Fruit fly (Drosophila melanogaster) whole organism, embryonic: ENCODE results near the gene Sr-CI.

ENCODE experiments used
- Atf-2 ChIP-seq: fragments of 200-800 bp; sonication (Bioruptor generic); optimal IDR thresholded peaks from 2 replicates; lab custom pipeline; 2016; ENCODE audit warnings: missing biosample characterization, missing genetic modification characterization
- Atf3 ChIP-seq: fragments of 200-800 bp; sonication (Bioruptor generic); optimal IDR thresholded peaks from 3 replicates; lab custom pipeline; 2016; ENCODE audit warnings: missing biosample characterization, missing genetic modification characterization
- BEAF-32 ChIP-seq: fragments of 200-800 bp; sonication (Bioruptor generic); optimal IDR thresholded peaks from 3 replicates; lab custom pipeline; 2017; ENCODE audit warnings: missing biosample characterization, missing genetic modification characterization, mild to moderate bottlenecking, moderate library complexity, missing genetic modification reagents
- Bgb ChIP-seq: fragments of 200-800 bp; sonication (Bioruptor generic); IDR thresholded peaks from 2 replicates; pipeline ENCODE4 v1.3.6; 2022; ENCODE audit warnings: missing biosample characterization, missing genetic modification characterization; ENCODE audit not compliant: partially characterized antibody
- CG10462 ChIP-seq: fragments of 200-800 bp; sonication (Bioruptor generic); optimal IDR thresholded peaks from 2 replicates; lab custom pipeline; 2016; ENCODE audit warnings: missing biosample characterization, missing genetic modification characterization
- CG1233 ChIP-seq: fragments of 200-800 bp; sonication (Bioruptor generic); optimal IDR thresholded peaks from 4 replicates; lab custom pipeline; 2018; ENCODE audit warnings: missing biosample characterization, mild to moderate bottlenecking, missing genetic modification characterization
- CG12659 ChIP-seq: fragments of 200-800 bp; sonication (Bioruptor generic); optimal IDR thresholded peaks from 3 replicates; lab custom pipeline; 2017; ENCODE audit warnings: mild to moderate bottlenecking, missing biosample characterization, missing genetic modification reagents, missing genetic modification characterization
- CG12942 ChIP-seq: fragments of 200-800 bp; sonication (Bioruptor generic); optimal IDR thresholded peaks from 3 replicates; lab custom pipeline; 2016; ENCODE audit warnings: missing biosample characterization, missing genetic modification characterization
- CG13424 ChIP-seq: fragments of 200-800 bp; sonication (Bioruptor generic); optimal IDR thresholded peaks from 2 replicates; lab custom pipeline; 2019; ENCODE audit warnings: missing biosample characterization, mild to moderate bottlenecking, missing genetic modification characterization, moderate library complexity
- CG15601 ChIP-seq: fragments of 200-800 bp; sonication (Bioruptor generic); optimal IDR thresholded peaks from 3 replicates; lab custom pipeline; 2019; ENCODE audit warnings: missing biosample characterization, mild to moderate bottlenecking, missing genetic modification characterization, moderate library complexity
- CG15696 ChIP-seq: fragments of 200-800 bp; sonication (Bioruptor generic); optimal IDR thresholded peaks from 2 replicates; lab custom pipeline; 2019; ENCODE audit warnings: missing biosample characterization, mild to moderate bottlenecking, missing genetic modification characterization, moderate library complexity
- CG1647 ChIP-seq: fragments of 200-800 bp; sonication (Bioruptor generic); optimal IDR thresholded peaks from 3 replicates; lab custom pipeline; 2016; ENCODE audit warnings: missing biosample characterization, missing genetic modification characterization
- CG17912 ChIP-seq: fragments of 200-800 bp; sonication (Bioruptor generic); optimal IDR thresholded peaks from 2 replicates; lab custom pipeline; 2018; ENCODE audit warnings: missing biosample characterization, mild to moderate bottlenecking, missing genetic modification characterization
- CG2199 ChIP-seq: fragments of 200-800 bp; sonication (Bioruptor generic); IDR thresholded peaks from 3 replicates; pipeline ENCODE4 v1.3.6; 2022; ENCODE audit warnings: missing biosample characterization, missing genetic modification characterization
- CG3065 ChIP-seq: fragments of 200-800 bp; sonication (Bioruptor generic); optimal IDR thresholded peaks from 2 replicates; lab custom pipeline; 2016; ENCODE audit warnings: missing biosample characterization, missing genetic modification characterization
- CG3163 ChIP-seq: fragments of 200-800 bp; sonication (Bioruptor generic); optimal IDR thresholded peaks from 3 replicates; lab custom pipeline; 2016; ENCODE audit warnings: missing biosample characterization, missing genetic modification characterization
- CG3726 ChIP-seq: fragments of 200-800 bp; sonication (Bioruptor generic); IDR thresholded peaks from 3 replicates; pipeline ENCODE4, ENCODE4 v1.3.6; 2022; ENCODE audit warnings: missing biosample characterization, missing genetic modification characterization
- CG4360 ChIP-seq: fragments of 200-800 bp; sonication (Bioruptor generic); IDR thresholded peaks from 2 replicates; pipeline ENCODE4 v1.3.6; 2022; ENCODE audit warnings: missing biosample characterization, missing genetic modification characterization
- CG4707 ChIP-seq: fragments of 200-800 bp; sonication (Bioruptor generic); optimal IDR thresholded peaks from 2 replicates; lab custom pipeline; 2018; ENCODE audit warnings: missing biosample characterization, mild to moderate bottlenecking, missing genetic modification characterization, moderate library complexity
- CG7271 ChIP-seq: fragments of 200-800 bp; sonication (Bioruptor generic); optimal IDR thresholded peaks from 2 replicates; lab custom pipeline; 2018; ENCODE audit warnings: missing biosample characterization, mild to moderate bottlenecking, missing genetic modification characterization, moderate library complexity
- CG8359 ChIP-seq: fragments of 200-800 bp; sonication (Bioruptor generic); optimal IDR thresholded peaks from 2 replicates; lab custom pipeline; 2017; ENCODE audit warnings: missing biosample characterization, mild to moderate bottlenecking, missing genetic modification characterization, borderline replicate concordance
- CG9932 ChIP-seq: fragments of 200-800 bp; sonication (Bioruptor generic); IDR thresholded peaks from 2 replicates; pipeline ENCODE4 v1.3.6; 2022; ENCODE audit warnings: missing biosample characterization, missing genetic modification characterization
- Dp ChIP-seq: fragments of 200-800 bp; sonication (Bioruptor generic); optimal IDR thresholded peaks from 2 replicates; lab custom pipeline; 2018; ENCODE audit warnings: missing biosample characterization, mild to moderate bottlenecking, missing genetic modification characterization, moderate library complexity
- Fer2 ChIP-seq: fragments of 200-800 bp; sonication (Bioruptor generic); optimal IDR thresholded peaks from 2 replicates; lab custom pipeline; 2018; ENCODE audit warnings: missing biosample characterization, mild to moderate bottlenecking, missing genetic modification characterization, moderate library complexity
- H15 ChIP-seq: fragments of 200-800 bp; sonication (Bioruptor generic); IDR thresholded peaks from 3 replicates; pipeline ENCODE4 v1.3.6; 2022; ENCODE audit warnings: missing biosample characterization, missing genetic modification characterization
- HLHmδ ChIP-seq: fragments of 200-800 bp; sonication (Bioruptor generic); optimal IDR thresholded peaks from 2 replicates; lab custom pipeline; 2018; ENCODE audit warnings: missing biosample characterization, mild to moderate bottlenecking, missing genetic modification characterization, moderate library complexity
- Hr78 ChIP-seq, 2 experiments: fragments of 200-800 bp in 1 of 2; fragments of >200 bp in 1 of 2; sonication (Bioruptor generic) in 1 of 2; optimal IDR thresholded peaks; 2 replicates each; lab custom pipeline; 2017 to 2019; ENCODE audit warnings: missing biosample characterization in 2 of 2, missing genetic modification characterization in 2 of 2, mild to moderate bottlenecking in 1 of 2, moderate library complexity in 1 of 2
- Jarid2 ChIP-seq: fragments of 200-800 bp; sonication (Bioruptor generic); optimal IDR thresholded peaks from 3 replicates; lab custom pipeline; 2017; ENCODE audit warnings: mild to moderate bottlenecking, missing biosample characterization, missing genetic modification reagents, missing genetic modification characterization
- Mad ChIP-seq: fragments of 200-800 bp; sonication (Bioruptor generic); optimal IDR thresholded peaks from 2 replicates; lab custom pipeline; 2016; ENCODE audit warnings: missing biosample characterization, missing genetic modification characterization
- NC2α ChIP-seq: fragments of 200-800 bp; sonication (Bioruptor generic); optimal IDR thresholded peaks from 2 replicates; lab custom pipeline; 2016; ENCODE audit warnings: missing biosample characterization, missing genetic modification characterization
- NC2β ChIP-seq: fragments of 200-800 bp; sonication (Bioruptor generic); optimal IDR thresholded peaks from 2 replicates; lab custom pipeline; 2016; ENCODE audit warnings: missing biosample characterization, missing genetic modification characterization
- Nf-YA ChIP-seq: fragments of 200-800 bp; sonication (Bioruptor generic); IDR thresholded peaks from 2 replicates; pipeline ENCODE4 v1.3.6; 2022; ENCODE audit warnings: missing biosample characterization, missing genetic modification characterization
- Oaz ChIP-seq: fragments of 200-800 bp; sonication (Bioruptor generic); IDR thresholded peaks from 2 replicates; pipeline ENCODE4 v1.3.6; 2022; ENCODE audit warnings: missing biosample characterization, missing genetic modification characterization
- Pdp1 ChIP-seq, 2 experiments: fragments of 200-800 bp; sonication (Bioruptor generic); optimal IDR thresholded peaks; 3 replicates each; lab custom pipeline; 2016; ENCODE audit warnings: missing biosample characterization in 2 of 2, missing genetic modification characterization in 2 of 2, mild to moderate bottlenecking in 1 of 2, moderate library complexity in 1 of 2
- Taf1 ChIP-seq: fragments of 200-800 bp; sonication (Bioruptor generic); IDR thresholded peaks from 2 replicates; pipeline ENCODE4 v1.3.6; 2022; ENCODE audit warnings: missing biosample characterization, missing genetic modification characterization
- bigmax ChIP-seq: fragments of 200-800 bp; sonication (Bioruptor generic); optimal IDR thresholded peaks from 2 replicates; lab custom pipeline; 2018; ENCODE audit warnings: missing biosample characterization, mild to moderate bottlenecking, missing genetic modification characterization
- ci ChIP-seq: fragments of 200-800 bp; sonication (Bioruptor generic); IDR thresholded peaks from 3 replicates; pipeline ENCODE4 v1.3.6; 2022; ENCODE audit warnings: missing biosample characterization, missing genetic modification characterization
- dmrt99B ChIP-seq: fragments of 200-800 bp; sonication (Bioruptor generic); optimal IDR thresholded peaks from 2 replicates; lab custom pipeline; 2018; ENCODE audit warnings: missing biosample characterization, mild to moderate bottlenecking, missing genetic modification characterization, moderate library complexity
- hkb ChIP-seq, 2 experiments: fragments of 200-800 bp in 1 of 2; fragments of >200 bp in 1 of 2; sonication (Bioruptor generic) in 1 of 2; IDR thresholded peaks in 1 of 2; optimal IDR thresholded peaks in 1 of 2; 2 replicates each; pipeline versions ENCODE4 v1.3.6 to Lab custom; 2017 to 2022; ENCODE audit warnings: missing biosample characterization in 1 of 2, missing genetic modification characterization in 1 of 2
- ind ChIP-seq: fragments of 200-800 bp; sonication (Bioruptor generic); optimal IDR thresholded peaks from 3 replicates; lab custom pipeline; 2016; ENCODE audit warnings: missing biosample characterization, missing genetic modification characterization
- slou ChIP-seq: fragments of 200-800 bp; sonication (Bioruptor generic); optimal IDR thresholded peaks from 3 replicates; lab custom pipeline; 2016; ENCODE audit warnings: missing biosample characterization, missing genetic modification characterization
- toy ChIP-seq: fragments of 200-800 bp; sonication (Bioruptor generic); IDR thresholded peaks from 2 replicates; pipeline ENCODE4 v1.3.6; 2022; ENCODE audit warnings: missing biosample characterization, missing genetic modification characterization
- unc-4 ChIP-seq: fragments of 200-800 bp; sonication (Bioruptor generic); IDR thresholded peaks from 2 replicates; pipeline ENCODE4 v1.3.6; 2022; ENCODE audit warnings: missing biosample characterization, missing genetic modification characterization; ENCODE audit not compliant: partially characterized antibody
- usp ChIP-seq: fragments of >200 bp; optimal IDR thresholded peaks from 2 replicates; lab custom pipeline; 2017; ENCODE audit warnings: missing biosample characterization, missing genetic modification characterization
- wor ChIP-seq: fragments of 200-800 bp; sonication (Bioruptor generic); IDR thresholded peaks from 2 replicates; pipeline ENCODE4 v1.3.6; 2022; ENCODE audit warnings: missing biosample characterization, missing genetic modification characterization

Gene Sr-CI

DNA sequence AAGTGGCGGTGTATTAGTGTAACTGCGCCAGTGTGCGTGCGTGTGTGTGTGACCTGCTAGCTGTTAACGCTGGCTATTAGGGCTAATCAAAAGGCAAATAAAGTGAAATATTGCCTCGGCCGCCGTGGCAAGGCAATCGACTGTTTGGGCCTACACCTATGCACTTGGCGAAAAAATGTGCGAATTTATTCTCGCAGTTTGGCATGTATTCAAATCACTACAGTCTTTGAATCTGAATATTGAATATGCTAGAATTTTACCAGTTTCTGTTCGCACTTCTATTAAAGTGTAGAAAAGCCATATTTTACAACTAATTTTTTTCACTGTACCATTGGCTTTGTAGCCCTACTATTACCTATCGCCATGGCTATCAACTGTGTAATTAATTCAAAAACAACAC, 40.7 kb upstream of the Sr-CI start (continued):
- TF ChIP-seq NC2α (no peak), ind (GFP tag; lab: Kevin White, UChicago) (peak; percentile 69), CG3726 (GFP tag; lab: Robert Waterston, UW) (peak; percentile 63; the same call in 1 of the 3 replicates), CG9932 (GFP tag; lab: Robert Waterston, UW) (peak; percentile 66), hkb (optimal IDR thresholded peaks at IDR 0.05; lab: Kevin White, UChicago) (no peak), hkb (GFP tag; IDR thresholded peaks at IDR 0.05; lab: Robert Waterston, UW) (peak; percentile 87), usp (GFP tag; lab: Kevin White, UChicago) (no peak), Bgb (GFP tag; lab: Robert Waterston, UW) (no peak), Pdp1 (GFP tag; optimal IDR thresholded peaks at IDR 0.05; lab: Kevin White, UChicago) (peak in 1 of 2 experiments; percentile 68), CG3065 (peak; percentile 43), dmrt99B (tag; lab: Kevin White, UChicago) (peak; percentile 80), Oaz (GFP tag; lab: Robert Waterston, UW) (peak; percentile 86), Dp (GFP tag; lab: Kevin White, UChicago) (no peak), Atf-2 (GFP tag; lab: Kevin White, UChicago) (peak; percentile 66), Fer2 (tag; lab: Kevin White, UChicago) (no peak), CG10462 (GFP tag; lab: Kevin White, UChicago) (peak; percentile 49), Hr78 (GFP tag; optimal IDR thresholded peaks at IDR 0.05; lab: Kevin White, UChicago) (peak in 1 of 2 experiments; percentile 73), CG17912 (GFP tag; lab: Kevin White, UChicago) (peak; percentile 73), CG8359 (GFP tag; lab: Kevin White, UChicago) (peak; percentile 9), NC2β (GFP tag; lab: Kevin White, UChicago) (peak; percentile 75), CG4360 (peak; percentile 36; the same call in 1 of the 2 replicates), unc-4 (GFP tag; lab: Robert Waterston, UW) (no peak), H15 (peak; percentile 83), Nf-YA (GFP tag; lab: Robert Waterston, UW) (peak; percentile 85), CG12659 (GFP tag; lab: Kevin White, UChicago) (peak; percentile 68), Atf3 (GFP tag; lab: Kevin White, UChicago) (peak; percentile 76), BEAF-32 (no peak), ci (GFP tag; lab: Robert Waterston, UW) (peak; percentile 93), CG7271 (no peak), Taf1 (no peak; the same call in 1 of the 2 replicates), CG13424 (tag; lab: Kevin White, UChicago) (peak; percentile 88), CG12942 (GFP tag; lab: Kevin White, UChicago) (peak; percentile 66), CG1233 (GFP tag; lab: Kevin White, UChicago) (peak; percentile 52), CG3163 (GFP tag; lab: Kevin White, UChicago) (peak; percentile 55), wor (GFP tag; lab: Robert Waterston, UW) (peak; percentile 70), CG15696 (peak; percentile 7), slou (GFP tag; lab: Kevin White, UChicago) (peak; percentile 38), CG2199 (GFP tag; lab: Robert Waterston, UW) (no peak), HLHmδ (no peak), CG1647 (GFP tag; lab: Kevin White, UChicago) (peak; percentile 10), Jarid2 (GFP tag; lab: Kevin White, UChicago) (peak; percentile 10), CG15601 (tag; lab: Kevin White, UChicago) (peak; percentile 17), CG4707 (GFP tag; lab: Kevin White, UChicago) (peak; percentile 57), Mad (GFP tag; lab: Kevin White, UChicago) (peak; percentile 70), bigmax (GFP tag; lab: Kevin White, UChicago) (no peak), toy (GFP tag; lab: Robert Waterston, UW) (0 out of 2 replicates have a peak, but pooled peaks have one; percentile 54)
- TF ChIP-seq, all 482 proteins: peak for 353
